Fruit fly (Drosophila melanogaster): ENCODE results near the gene CG16986.

Gene CG16986

dm6 chr3L:2570269-2570723 lies 29.8 kb upstream of the CG16986 start (continued):
- TF ChIP-seq ssp (GFP tag; IDR thresholded peaks at IDR 0.05) = no peak
- TF ChIP-seq ato (GFP tag; IDR thresholded peaks at IDR 0.05; ENCODE audit: partially characterized antibody) = no peak
- no peak for TF ChIP-seq Poxn (GFP tag; IDR thresholded peaks at IDR 0.05)
- no peak for TF ChIP-seq Ets65A (GFP tag)
- TF ChIP-seq pho (GFP tag; optimal IDR thresholded peaks at IDR 0.05) = no peak
- TF ChIP-seq CG4404 (GFP tag; IDR thresholded peaks at IDR 0.05) = no peak
- no peak for TF ChIP-seq CG3163 (GFP tag; optimal IDR thresholded peaks at IDR 0.05)
- TF ChIP-seq CG2712 (tag; optimal IDR thresholded peaks at IDR 0.05) = peak; percentile 64
- no peak for TF ChIP-seq pnt (GFP tag; optimal IDR thresholded peaks at IDR 0.05)
- no peak for TF ChIP-seq pita (GFP tag; optimal IDR thresholded peaks at IDR 0.05)
- no peak for TF ChIP-seq al (GFP tag; IDR thresholded peaks at IDR 0.05)
- TF ChIP-seq CG15011 (GFP tag; optimal IDR thresholded peaks at IDR 0.05) = no peak
- no peak for TF ChIP-seq ac (GFP tag; optimal IDR thresholded peaks at IDR 0.05)
- no peak for TF ChIP-seq hbn (GFP tag; IDR thresholded peaks at IDR 0.05; ENCODE audit: partially characterized antibody)
- no peak for TF ChIP-seq MBD-R2 (GFP tag; IDR thresholded peaks at IDR 0.05)
- no peak for TF ChIP-seq CG4360 (GFP tag; IDR thresholded peaks at IDR 0.05)
- peak; percentile 65 for TF ChIP-seq Xrp1 (GFP tag; IDR thresholded peaks at IDR 0.05)
- no peak for TF ChIP-seq fru (optimal IDR thresholded peaks at IDR 0.05)
- TF ChIP-seq dimm (GFP tag; IDR thresholded peaks at IDR 0.05) = no peak
- no peak for TF ChIP-seq Scr (GFP tag; IDR thresholded peaks at IDR 0.05; ENCODE audit: partially characterized antibody)
- no peak for TF ChIP-seq CG34376 (GFP tag; optimal IDR thresholded peaks at IDR 0.05)
- TF ChIP-seq CG12769 (tag; optimal IDR thresholded peaks at IDR 0.05) = no peak
- TF ChIP-seq HHEX (GFP tag; optimal IDR thresholded peaks at IDR 0.05) = peak; percentile 38
- TF ChIP-seq Usf (GFP tag; optimal IDR thresholded peaks at IDR 0.05) = no peak
- TF ChIP-seq CG15269 (tag; optimal IDR thresholded peaks at IDR 0.05) = no peak
- no peak for TF ChIP-seq CG18764 (GFP tag; optimal IDR thresholded peaks at IDR 0.05)
- TF ChIP-seq kay (GFP tag; optimal IDR thresholded peaks at IDR 0.05) = no peak
- TF ChIP-seq CG2875 (GFP tag; optimal IDR thresholded peaks at IDR 0.05) = no peak
- TF ChIP-seq tna (GFP tag; IDR thresholded peaks at IDR 0.05; ENCODE audit: partially characterized antibody) = no peak
- no peak for TF ChIP-seq Vsx1 (GFP tag; optimal IDR thresholded peaks at IDR 0.05)
- no peak for TF ChIP-seq psq (GFP tag; optimal IDR thresholded peaks at IDR 0.05)
- peak; percentile 12 for TF ChIP-seq mam (GFP tag; optimal IDR thresholded peaks at IDR 0.05)
- TF ChIP-seq gt (GFP tag; IDR thresholded peaks at IDR 0.05) = no peak
- no peak for TF ChIP-seq Dip2 (GFP tag; IDR thresholded peaks at IDR 0.05)
- no peak for TF ChIP-seq maf-S (GFP tag; optimal IDR thresholded peaks at IDR 0.05)
- TF ChIP-seq CG17385 (GFP tag; optimal IDR thresholded peaks at IDR 0.05) = peak; percentile 32
- peak; percentile 69 for TF ChIP-seq dmrt99B (tag; optimal IDR thresholded peaks at IDR 0.05)
- no peak for TF ChIP-seq CG13624 (GFP tag; optimal IDR thresholded peaks at IDR 0.05)
- TF ChIP-seq CG12236 (GFP tag; optimal IDR thresholded peaks at IDR 0.05) = no peak
- no peak for TF ChIP-seq klu (GFP tag; IDR thresholded peaks at IDR 0.05)
- peak; percentile 8 for TF ChIP-seq exex (tag; optimal IDR thresholded peaks at IDR 0.05)
- peak; percentile 54 for TF ChIP-seq salm (tag; optimal IDR thresholded peaks at IDR 0.05)
- peak; percentile 59 for TF ChIP-seq CG12071 (GFP tag; optimal IDR thresholded peaks at IDR 0.05)
- no peak for TF ChIP-seq gsb (GFP tag; IDR thresholded peaks at IDR 0.05)
- no peak for TF ChIP-seq Gsc (GFP tag; IDR thresholded peaks at IDR 0.05)
- TF ChIP-seq fu2 (GFP tag; optimal IDR thresholded peaks at IDR 0.05) = no peak
- no peak for TF ChIP-seq CG11504 (tag; optimal IDR thresholded peaks at IDR 0.05)
- TF ChIP-seq ase (GFP tag; IDR thresholded peaks at IDR 0.05) = peak; percentile 32; the same call in 1 of the 3 replicates
- TF ChIP-seq B-H1 (GFP tag; IDR thresholded peaks at IDR 0.05) = peak; percentile 42; the same call in 2 of the 3 replicates
- TF ChIP-seq dati (GFP tag; IDR thresholded peaks at IDR 0.05) = no peak
- TF ChIP-seq ttk (GFP tag; IDR thresholded peaks at IDR 0.05) = no peak
- TF ChIP-seq caup (GFP tag; optimal IDR thresholded peaks at IDR 0.05; ENCODE audit: severe bottlenecking) = no peak
- no peak for TF ChIP-seq Lim3 (GFP tag; IDR thresholded peaks at IDR 0.05)

Measured in whole organism, embryonic.